Fruit fly (Drosophila melanogaster): ENCODE measurements around the gene CG8852.

The CG8852 gene

DNA sequence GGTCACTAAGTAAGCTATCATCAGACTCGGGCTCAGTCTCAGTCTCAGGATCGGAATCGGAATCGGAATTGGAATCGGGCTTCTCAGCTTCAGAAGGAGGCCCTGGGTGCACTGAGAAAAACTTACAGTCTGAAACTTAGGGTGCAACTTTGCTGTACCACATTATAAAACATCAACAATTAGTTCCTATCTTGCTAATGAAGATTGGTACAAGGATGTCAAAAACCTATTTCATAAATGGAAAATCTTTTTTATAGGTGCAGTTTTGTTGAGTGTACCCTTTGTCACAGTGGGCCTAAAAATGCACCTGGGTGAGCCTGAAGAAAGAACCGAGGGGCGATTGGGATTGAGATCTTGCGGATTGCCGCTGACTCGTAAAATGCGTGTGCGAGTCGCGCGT lies 27.8 kb downstream of the CG8852 start (continued):
- TF ChIP-seq CG1621 (tag; optimal IDR thresholded peaks at IDR 0.05) (peak; percentile 54), topi (GFP tag; optimal IDR thresholded peaks at IDR 0.05) (peak; percentile 60), CG7368 (GFP tag; optimal IDR thresholded peaks at IDR 0.05) (peak; percentile 65), Hr4 (GFP tag; optimal IDR thresholded peaks at IDR 0.05) (peak; percentile 26), CG8632 (GFP tag; optimal IDR thresholded peaks at IDR 0.05) (peak; percentile 33), lz (GFP tag; optimal IDR thresholded peaks at IDR 0.05) (peak; percentile 61), Eip78C (GFP tag) (peak; percentile 91), CG16779 (tag; optimal IDR thresholded peaks at IDR 0.05) (no peak), achi (GFP tag; optimal IDR thresholded peaks at IDR 0.05) (peak; percentile 50)

DNA sequence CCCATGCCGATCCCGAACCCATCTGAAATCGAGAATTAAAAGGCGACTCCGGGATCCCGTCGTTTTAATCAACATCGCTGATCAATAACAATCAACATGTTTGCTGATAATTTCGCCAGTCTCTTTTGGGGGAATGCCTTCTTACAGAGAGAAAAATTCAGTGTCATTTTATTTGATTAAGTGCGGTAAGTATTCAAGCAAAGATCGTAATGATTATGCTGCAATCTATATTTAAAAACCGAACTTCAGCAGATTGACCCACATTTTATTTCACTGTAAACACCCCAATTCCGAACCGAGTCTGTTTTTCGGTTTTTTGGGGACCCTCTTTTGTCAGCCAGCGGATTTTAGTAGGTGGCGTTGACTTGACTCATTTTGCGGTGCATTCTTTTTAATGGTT lies 29.0 kb downstream of the CG8852 start:
- TF ChIP-seq Sox102F (GFP tag; optimal IDR thresholded peaks at IDR 0.05) (peak; percentile 73), achi (GFP tag; optimal IDR thresholded peaks at IDR 0.05) (peak; percentile 30), topi (GFP tag; optimal IDR thresholded peaks at IDR 0.05) (peak; percentile 72), esn (GFP tag; optimal IDR thresholded peaks at IDR 0.05) (peak; percentile 78), CG31627 (GFP tag; optimal IDR thresholded peaks at IDR 0.05) (peak; percentile 76), lz (GFP tag; optimal IDR thresholded peaks at IDR 0.05) (peak; percentile 72), pdm3 (GFP tag; optimal IDR thresholded peaks at IDR 0.05) (peak; percentile 41), CG32006 (GFP tag; optimal IDR thresholded peaks at IDR 0.05) (no peak), Blimp-1 (GFP tag; optimal IDR thresholded peaks at IDR 0.05) (peak; percentile 50), CG11902 (GFP tag; optimal IDR thresholded peaks at IDR 0.05) (peak; percentile 34), CG6854 (GFP tag; optimal IDR thresholded peaks at IDR 0.05) (peak; percentile 43), Hr39 (GFP tag; optimal IDR thresholded peaks at IDR 0.05) (peak; percentile 78), CG8119 (GFP tag; IDR thresholded peaks at IDR 0.05) (no peak), acj6 (GFP tag; optimal IDR thresholded peaks at IDR 0.05) (peak; percentile 26), OdsH (GFP tag; optimal IDR thresholded peaks at IDR 0.05) (no peak), CG9139 (GFP tag; optimal IDR thresholded peaks at IDR 0.05) (no peak), CG3919 (GFP tag; optimal IDR thresholded peaks at IDR 0.05) (peak; percentile 53), fkh (GFP tag; optimal IDR thresholded peaks at IDR 0.05) (no peak), salr (GFP tag; optimal IDR thresholded peaks at IDR 0.05) (no peak), fd59A (GFP tag; optimal IDR thresholded peaks at IDR 0.05) (no peak), CG6163 (GFP tag; IDR thresholded peaks at IDR 0.05) (no peak), vri (GFP tag; optimal IDR thresholded peaks at IDR 0.05) (peak; percentile 51), Ets96B (tag; optimal IDR thresholded peaks at IDR 0.05) (no peak), Ets21C (GFP tag; optimal IDR thresholded peaks at IDR 0.05) (peak; percentile 57), CG6792 (GFP tag; optimal IDR thresholded peaks at IDR 0.05) (peak; percentile 43), CG8632 (GFP tag; optimal IDR thresholded peaks at IDR 0.05) (peak; percentile 26), Met (GFP tag; optimal IDR thresholded peaks at IDR 0.05) (peak; percentile 73), CG34406 (GFP tag; optimal IDR thresholded peaks at IDR 0.05) (peak; percentile 45), Smox (GFP tag; optimal IDR thresholded peaks at IDR 0.05) (peak; percentile 67), cyc (GFP tag; optimal IDR thresholded peaks at IDR 0.05) (peak; percentile 61), CG8319 (GFP tag; optimal IDR thresholded peaks at IDR 0.05) (peak; percentile 21), Eip75B (GFP tag; optimal IDR thresholded peaks at IDR 0.05) (peak; percentile 37), Sox14 (GFP tag; optimal IDR thresholded peaks at IDR 0.05) (peak; percentile 23), Eip78C (GFP tag) (peak; percentile 77), svp (GFP tag) (peak; percentile 86), CG7368 (GFP tag; optimal IDR thresholded peaks at IDR 0.05) (peak; percentile 36)

DNA sequence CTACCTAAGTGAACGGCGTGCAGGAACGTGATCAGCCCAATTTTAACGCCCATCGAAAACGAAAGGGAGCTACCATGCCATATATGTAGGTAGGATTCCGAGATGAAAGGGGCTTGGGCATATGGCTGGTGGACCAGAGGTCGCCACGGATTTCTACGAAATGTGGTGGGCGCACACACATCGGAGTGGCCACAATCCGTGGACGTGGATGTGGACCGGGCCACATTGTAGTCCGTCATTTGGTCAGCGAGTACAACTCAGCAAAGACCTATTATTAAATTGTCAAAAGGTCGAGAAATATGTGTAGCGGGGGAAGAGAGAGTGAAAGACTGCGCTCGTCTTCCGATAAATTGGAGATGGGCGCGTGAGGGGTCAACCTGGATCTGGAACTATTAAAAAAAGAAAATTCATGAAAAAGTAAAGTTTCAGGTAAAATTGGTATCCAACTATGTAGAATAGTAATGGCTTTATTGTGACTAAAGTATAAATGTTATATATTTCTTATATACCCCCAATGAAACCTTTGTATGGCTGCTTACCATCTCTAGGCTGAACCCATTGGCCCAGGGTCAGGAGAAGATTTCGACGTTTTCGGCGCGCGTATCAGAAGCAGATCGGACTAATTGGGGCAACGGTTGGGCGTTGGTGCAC lies 30.6 kb downstream of the CG8852 start:
- TF ChIP-seq Eip78C (GFP tag) (peak; percentile 45), Smox (GFP tag; optimal IDR thresholded peaks at IDR 0.05) (no peak), Sox102F (GFP tag; optimal IDR thresholded peaks at IDR 0.05) (no peak), Met (GFP tag; optimal IDR thresholded peaks at IDR 0.05) (no peak), CG6808 (GFP tag; optimal IDR thresholded peaks at IDR 0.05) (no peak), CG4318 (GFP tag; optimal IDR thresholded peaks at IDR 0.05) (no peak), Gug (GFP tag; IDR thresholded peaks at IDR 0.05) (no peak), CG6163 (GFP tag; IDR thresholded peaks at IDR 0.05) (no peak), CG3032 (tag; optimal IDR thresholded peaks at IDR 0.05) (no peak), achi (GFP tag; optimal IDR thresholded peaks at IDR 0.05) (no peak), net (GFP tag; optimal IDR thresholded peaks at IDR 0.05) (no peak), svp (GFP tag) (peak; percentile 53), dsx (GFP tag; optimal IDR thresholded peaks at IDR 0.05; ENCODE audit: poor library complexity, severe bottlenecking) (no peak), Ets21C (GFP tag; optimal IDR thresholded peaks at IDR 0.05) (no peak)

Data from whole organism, prepupa.